Worm (Caenorhabditis elegans) whole organism, midembryonic: ENCODE measurements around the gene C05B5.5.

ENCODE experiments used
- T22C8.4 ChIP-seq: fragments of 200-800 bp; sonication (Bioruptor generic); IDR thresholded peaks from 2 replicates; pipeline ENCODE4 v1.3.6; 2022; ENCODE audit warnings: missing genetic modification characterization, missing compliant biosample characterization
- cog-1 ChIP-seq: sonication (generic microtip); optimal IDR thresholded peaks from 2 replicates; lab custom pipeline; 2016; ENCODE audit warnings: missing genetic modification characterization, missing compliant biosample characterization
- flt-1 ChIP-seq: fragments of 200-800 bp; sonication (Bioruptor generic); IDR thresholded peaks from 2 replicates; pipeline ENCODE4 v1.3.6; 2022; ENCODE audit warnings: missing genetic modification characterization, missing compliant biosample characterization
- klf-2 ChIP-seq: fragments of 200-800 bp; sonication (Bioruptor generic); conservative IDR thresholded peaks from 2 replicates; pipeline ENCODE4 v1.3.6; 2022; ENCODE audit warnings: missing genetic modification reagents, missing genetic modification characterization, missing compliant biosample characterization
- med-1 ChIP-seq: sonication (generic microtip); optimal IDR thresholded peaks from 2 replicates; lab custom pipeline; 2017; ENCODE audit warnings: missing genetic modification characterization, mild to moderate bottlenecking, missing compliant biosample characterization, antibody characterized with exemption, missing genetic modification reagents; ENCODE audit not compliant: insufficient read depth
- ref-1 ChIP-seq: fragments of 200-800 bp; sonication (Bioruptor generic); conservative IDR thresholded peaks from 2 replicates; pipeline ENCODE4 v1.3.6; 2022; ENCODE audit warnings: missing genetic modification reagents, missing genetic modification characterization, missing compliant biosample characterization
- tab-1 ChIP-seq: fragments of 200-800 bp; sonication (Bioruptor generic); IDR thresholded peaks from 2 replicates; pipeline ENCODE4 v1.3.6; 2022; ENCODE audit warnings: missing genetic modification characterization, missing compliant biosample characterization
- ztf-23 ChIP-seq: fragments of 200-800 bp; sonication (Bioruptor generic); IDR thresholded peaks from 2 replicates; pipeline ENCODE4 v1.3.6; 2022; ENCODE audit warnings: missing genetic modification reagents, missing genetic modification characterization, missing compliant biosample characterization
- ztf-29 ChIP-seq: fragments of 200-800 bp; sonication (Bioruptor generic); IDR thresholded peaks from 2 replicates; pipeline ENCODE4 v1.3.6; 2022; ENCODE audit warnings: missing genetic modification reagents, missing genetic modification characterization, missing compliant biosample characterization

C05B5.5 gene

DNA sequence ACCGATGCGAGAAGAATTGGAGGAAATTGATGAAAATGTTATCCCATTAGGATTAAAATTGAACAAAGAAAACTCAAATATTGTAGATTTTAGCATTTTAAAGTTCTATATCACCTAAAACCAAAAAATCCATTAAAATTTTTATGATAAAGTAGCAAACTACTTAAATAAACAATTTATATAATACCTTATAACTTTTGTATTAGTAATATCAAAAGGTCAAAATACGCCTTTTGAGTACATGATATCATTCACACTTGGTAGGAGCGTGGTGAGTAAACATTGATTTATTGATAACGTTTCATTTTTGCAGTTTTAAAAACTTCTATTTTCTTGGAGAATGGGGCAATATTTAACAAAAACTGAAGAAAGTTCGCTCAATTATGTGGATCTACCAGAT, at the start of gene C05B5.5:
TSS of gene C05B5.5 (plus strand) at position 301 of the 400 bp plus-strand sequence.
- no peak for TF ChIP-seq flt-1
- no peak for TF ChIP-seq tab-1 (GFP tag; lab: Robert Waterston, UW)
- TF ChIP-seq cog-1 (tag; lab: Kevin White, UChicago) = no peak
- TF ChIP-seq med-1 (GFP tag; lab: Kevin White, UChicago) = no peak
- no peak for TF ChIP-seq ztf-29 (GFP tag; lab: Robert Waterston, UW)
- TF ChIP-seq T22C8.4 (GFP tag; lab: Robert Waterston, UW) = no peak
- TF ChIP-seq ztf-23 (GFP tag; lab: Robert Waterston, UW) = no peak
- TF ChIP-seq ref-1 (GFP tag; lab: Robert Waterston, UW) = no peak
- TF ChIP-seq klf-2 = no peak

DNA sequence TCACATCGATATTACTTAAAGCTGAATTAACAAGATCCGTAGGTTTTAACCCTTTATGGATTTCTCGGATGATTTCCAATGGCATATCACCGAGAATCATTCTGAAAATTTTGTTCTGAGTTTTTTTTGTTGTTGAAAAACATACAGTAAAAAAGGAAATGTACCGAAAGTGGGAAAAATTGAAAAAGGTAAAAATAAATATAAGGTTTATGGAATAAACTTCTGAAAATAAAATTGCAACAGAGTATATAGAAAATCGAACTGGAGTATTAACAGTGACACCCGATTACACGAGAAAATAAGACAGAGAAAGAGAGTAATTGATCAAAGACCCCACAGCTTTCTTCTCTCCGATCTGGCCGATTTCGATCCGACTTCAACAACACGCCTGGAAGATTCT, 49.3 kb upstream of the C05B5.5 start, which contains the start of gene K03H1.11:
TSS of gene K03H1.11 (minus strand) at position 101 of the 400 bp plus-strand sequence.
- TF ChIP-seq med-1 (GFP tag; lab: Kevin White, UChicago) (no peak), ref-1 (GFP tag; lab: Robert Waterston, UW) (no peak), klf-2 (no peak), tab-1 (GFP tag; lab: Robert Waterston, UW) (no peak), ztf-23 (GFP tag; lab: Robert Waterston, UW) (no peak), flt-1 (no peak), T22C8.4 (GFP tag; lab: Robert Waterston, UW) (no peak), cog-1 (tag; lab: Kevin White, UChicago) (no peak), ztf-29 (GFP tag; lab: Robert Waterston, UW) (no peak)

DNA sequence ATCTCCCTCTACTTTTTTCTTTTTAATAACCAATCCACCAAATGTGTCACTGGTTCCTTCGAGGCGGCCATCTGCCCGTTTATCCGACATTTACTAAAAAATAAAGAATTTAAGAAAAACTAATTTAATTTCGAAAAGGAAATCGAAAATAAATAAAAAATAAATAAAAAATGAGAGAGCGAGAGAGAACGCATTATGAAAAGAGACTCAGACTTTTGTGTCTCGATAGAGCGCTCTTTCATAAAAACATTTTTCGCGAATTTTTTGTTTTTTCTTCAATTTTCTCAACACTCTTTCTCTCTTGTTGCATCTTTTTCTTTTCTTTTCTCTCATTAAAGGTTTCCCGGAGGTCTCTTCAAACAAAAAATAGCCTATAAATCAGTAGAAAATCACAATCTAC, 45.0 kb upstream of the C05B5.5 start, which contains the start of gene mog-1:
TSS of gene mog-1 (minus strand) at position 93 of the 400 bp plus-strand sequence.
- TF ChIP-seq cog-1 (tag; lab: Kevin White, UChicago) (no peak), flt-1 (no peak), med-1 (GFP tag; lab: Kevin White, UChicago) (no peak), ztf-29 (GFP tag; lab: Robert Waterston, UW) (no peak), klf-2 (no peak), T22C8.4 (GFP tag; lab: Robert Waterston, UW) (no peak), tab-1 (GFP tag; lab: Robert Waterston, UW) (no peak), ref-1 (GFP tag; lab: Robert Waterston, UW) (no peak)

DNA sequence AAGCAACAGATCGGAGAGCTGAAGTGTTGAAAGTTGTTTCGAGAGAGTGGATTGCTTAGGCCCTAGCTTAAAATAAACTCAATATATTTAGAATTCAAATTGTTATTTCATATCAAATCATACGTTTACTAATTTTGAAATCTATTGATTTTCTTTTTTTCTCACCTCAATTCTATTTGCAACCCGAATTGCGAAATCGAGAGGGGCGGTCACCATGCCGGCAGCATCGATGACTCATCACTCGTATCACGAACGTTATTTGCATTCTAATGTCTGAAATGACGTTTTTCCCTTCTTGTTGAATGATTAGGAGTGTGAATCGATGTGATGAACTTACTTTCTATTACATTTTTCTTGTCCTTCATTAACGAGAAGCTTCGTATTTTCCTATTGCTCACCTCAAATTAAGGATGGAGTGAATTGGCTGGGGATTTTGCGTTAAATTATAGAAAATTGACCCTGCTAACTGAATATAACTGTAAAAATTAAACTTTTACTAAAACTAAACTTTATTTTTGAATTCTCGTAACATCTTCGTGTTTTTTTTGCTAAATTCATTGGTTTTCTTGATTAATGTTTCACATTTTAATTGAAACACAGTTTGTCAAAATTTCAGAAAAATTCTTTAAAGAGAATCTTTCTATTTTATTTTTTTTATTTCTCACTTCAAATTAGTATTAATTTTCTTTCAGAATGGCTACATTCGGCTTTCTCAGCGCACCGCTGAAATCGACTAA, 44.3 kb upstream of the C05B5.5 start, which contains the start of gene alx-1:
TSS of gene alx-1 (plus strand) at position 687 of the 737 bp plus-strand sequence.
- TF ChIP-seq ztf-23 (GFP tag; lab: Robert Waterston, UW) (no peak), klf-2 (no peak), ztf-29 (GFP tag; lab: Robert Waterston, UW) (no peak), med-1 (GFP tag; lab: Kevin White, UChicago) (no peak), cog-1 (tag; lab: Kevin White, UChicago) (no peak), tab-1 (GFP tag; lab: Robert Waterston, UW) (no peak)

DNA sequence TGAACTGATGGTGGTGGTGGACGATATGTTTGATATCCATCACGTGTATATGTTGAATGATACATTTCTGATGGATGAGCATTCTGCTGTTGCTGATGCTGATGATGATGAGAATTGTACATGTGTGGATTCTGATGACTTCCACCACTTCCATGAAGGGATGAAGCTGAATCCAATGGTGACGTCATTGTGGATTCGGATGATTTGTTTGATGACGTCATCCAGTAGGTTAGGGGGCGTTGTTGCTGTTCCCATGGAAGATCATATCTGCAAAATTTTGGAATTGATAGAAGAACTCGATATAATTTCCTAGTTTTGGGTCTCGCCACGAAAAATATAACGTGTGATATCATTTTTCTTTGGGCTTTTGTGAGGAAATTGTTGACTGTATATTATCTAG, 37.7 kb upstream of the C05B5.5 start:
- no peak for TF ChIP-seq T22C8.4 (GFP tag; lab: Robert Waterston, UW)
- TF ChIP-seq tab-1 (GFP tag; lab: Robert Waterston, UW) = no peak
- no peak for TF ChIP-seq flt-1
- no peak for TF ChIP-seq ref-1 (GFP tag; lab: Robert Waterston, UW)
- no peak for TF ChIP-seq klf-2
- TF ChIP-seq ztf-29 (GFP tag; lab: Robert Waterston, UW) = no peak
- TF ChIP-seq med-1 (GFP tag; lab: Kevin White, UChicago) = no peak
- no peak for TF ChIP-seq ztf-23 (GFP tag; lab: Robert Waterston, UW)
- TF ChIP-seq cog-1 (tag; lab: Kevin White, UChicago) = no peak

DNA sequence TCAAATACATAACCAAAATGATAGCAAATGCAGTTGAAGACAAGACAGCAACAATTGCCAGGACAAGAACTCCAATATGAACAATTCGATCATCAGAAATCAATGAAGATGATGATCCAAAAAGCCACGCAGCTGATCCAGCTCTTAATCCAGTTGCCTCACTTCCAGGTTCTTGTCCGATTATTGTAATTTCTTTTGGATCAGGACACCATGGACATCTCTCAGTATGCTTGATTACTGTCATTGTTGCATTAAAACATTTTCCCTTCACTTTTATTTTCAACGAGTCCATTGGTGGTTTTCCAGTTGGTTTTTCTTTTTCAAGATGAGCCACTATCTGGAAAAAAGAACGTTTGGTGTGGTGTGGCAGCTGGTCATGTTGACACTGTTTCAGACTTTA, 36.7 kb upstream of the C05B5.5 start:
- TF ChIP-seq ztf-23 (GFP tag; lab: Robert Waterston, UW) = no peak
- TF ChIP-seq ztf-29 (GFP tag; lab: Robert Waterston, UW) = no peak
- no peak for TF ChIP-seq tab-1 (GFP tag; lab: Robert Waterston, UW)
- no peak for TF ChIP-seq cog-1 (tag; lab: Kevin White, UChicago)
- no peak for TF ChIP-seq klf-2
- no peak for TF ChIP-seq T22C8.4 (GFP tag; lab: Robert Waterston, UW)
- no peak for TF ChIP-seq ref-1 (GFP tag; lab: Robert Waterston, UW)
- no peak for TF ChIP-seq med-1 (GFP tag; lab: Kevin White, UChicago)
- no peak for TF ChIP-seq flt-1

DNA sequence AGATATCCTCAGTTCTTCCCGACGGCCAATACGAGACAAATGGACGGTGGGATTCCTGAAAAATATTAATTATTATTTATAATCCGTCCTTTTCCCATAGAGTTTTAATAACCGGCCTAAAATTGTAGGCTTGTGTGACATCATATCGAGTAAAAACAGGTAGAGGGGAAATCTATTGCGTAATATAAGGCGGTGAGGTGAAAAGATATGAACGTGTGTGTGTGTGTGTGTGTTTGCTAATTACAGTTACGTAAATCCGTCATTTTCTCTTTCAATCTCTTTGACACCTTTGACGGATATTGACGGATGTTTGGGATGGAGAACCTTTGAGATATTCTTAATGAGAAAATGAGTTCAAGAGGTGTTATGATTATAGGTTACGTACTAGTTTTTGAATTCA, 35.7 kb upstream of the C05B5.5 start:
- TF ChIP-seq T22C8.4 (GFP tag; lab: Robert Waterston, UW) (no peak), ref-1 (GFP tag; lab: Robert Waterston, UW) (0 out of 2 replicates have a peak, but pooled peaks have one; percentile 36)

DNA sequence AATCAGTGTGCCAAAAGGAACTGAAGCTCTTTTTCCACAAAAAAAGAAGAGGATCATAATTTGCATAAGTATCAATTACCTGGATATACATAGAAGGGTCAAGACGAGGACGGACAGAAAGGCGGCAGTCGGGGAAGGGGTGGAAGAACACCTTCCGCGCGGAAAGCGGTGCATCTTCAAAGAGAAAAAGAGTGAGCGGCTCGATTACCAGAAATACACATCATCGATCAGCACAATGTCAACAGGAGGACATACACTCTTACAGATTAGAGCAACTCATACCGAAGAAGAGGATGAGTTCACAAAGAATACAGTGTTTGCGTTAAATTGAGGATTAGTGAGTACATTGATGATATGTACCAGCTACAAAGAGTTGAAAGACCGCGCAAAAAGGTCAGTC, 31.8 kb upstream of the C05B5.5 start:
- TF ChIP-seq flt-1 (no peak), tab-1 (GFP tag; lab: Robert Waterston, UW) (no peak), ztf-29 (GFP tag; lab: Robert Waterston, UW) (no peak), med-1 (GFP tag; lab: Kevin White, UChicago) (no peak), ref-1 (GFP tag; lab: Robert Waterston, UW) (no peak), T22C8.4 (GFP tag; lab: Robert Waterston, UW) (no peak)

DNA sequence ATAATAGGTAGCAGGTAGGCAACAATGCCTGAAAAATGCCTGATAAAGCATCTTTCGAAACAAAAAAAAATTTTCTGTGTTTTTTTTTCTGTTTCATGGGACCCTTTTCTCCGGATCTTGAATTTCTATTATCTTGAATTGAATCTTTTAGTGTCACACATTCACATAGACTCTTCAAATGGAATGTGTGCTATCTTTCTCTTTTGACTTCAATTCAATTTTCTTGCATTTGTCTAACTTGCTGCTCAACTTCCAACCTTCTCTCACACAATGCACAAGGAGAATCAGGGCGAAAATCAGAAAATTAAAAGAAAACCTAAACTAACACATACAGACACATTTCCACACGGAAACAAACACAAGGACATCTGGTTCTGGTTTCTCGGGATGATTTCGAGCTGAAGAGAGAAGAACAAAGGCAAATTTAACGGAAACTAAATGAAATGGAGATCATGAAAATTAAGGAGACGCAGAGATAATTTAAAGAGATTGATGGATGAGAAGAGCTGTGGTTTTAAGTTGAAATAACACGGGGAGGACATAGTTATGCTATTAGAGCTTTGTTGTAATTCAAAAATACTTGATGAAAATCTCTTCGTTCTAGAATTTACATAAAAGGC, 28.9 kb upstream of the C05B5.5 start:
- TF ChIP-seq T22C8.4 (GFP tag; lab: Robert Waterston, UW) (no peak), med-1 (GFP tag; lab: Kevin White, UChicago) (no peak), klf-2 (no peak), ztf-29 (GFP tag; lab: Robert Waterston, UW) (no peak), ztf-23 (GFP tag; lab: Robert Waterston, UW) (no peak), ref-1 (GFP tag; lab: Robert Waterston, UW) (no peak), flt-1 (no peak), cog-1 (tag; lab: Kevin White, UChicago) (no peak), tab-1 (GFP tag; lab: Robert Waterston, UW) (no peak)
